Fruit fly (Drosophila melanogaster) Kc167 (cell line): ENCODE measurements around the gene Eig71Ej.

Source experiments
- Myc ChIP-seq: fragments of >200 bp; optimal IDR thresholded peaks from 2 replicates; lab custom pipeline; 2017; ENCODE audit warnings: missing external identifiers
- h ChIP-seq: fragments of >200 bp; optimal IDR thresholded peaks from 3 replicates; lab custom pipeline; 2018; ENCODE audit warnings: missing external identifiers
- insv ChIP-seq: fragments of >200 bp; optimal IDR thresholded peaks from 3 replicates; lab custom pipeline; 2018; ENCODE audit warnings: missing external identifiers
- psq ChIP-seq: fragments of >200 bp; optimal IDR thresholded peaks from 2 replicates; lab custom pipeline; 2017; ENCODE audit warnings: missing external identifiers
- ttk ChIP-seq: sonication (Bioruptor generic); optimal IDR thresholded peaks from 2 replicates; lab custom pipeline; 2017; ENCODE audit warnings: missing external identifiers

DNA sequence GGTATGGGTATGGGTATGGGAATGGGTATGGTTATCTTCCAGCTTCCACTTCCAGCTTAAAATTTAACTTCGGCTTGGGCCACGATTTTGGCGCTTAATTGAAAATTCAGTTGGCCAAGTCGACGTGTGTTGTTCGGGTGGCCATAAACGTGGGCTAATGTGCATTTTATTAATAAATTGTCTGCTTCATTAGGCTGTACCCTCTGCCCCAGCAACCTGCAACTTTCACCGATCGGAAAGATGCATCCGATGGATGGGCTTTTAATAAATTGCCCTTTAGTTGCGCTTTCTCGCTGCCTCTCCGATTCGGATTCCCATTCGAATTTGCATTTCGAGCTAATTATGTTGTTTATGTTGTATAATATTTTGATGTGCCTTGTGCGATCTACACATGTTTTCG, 34.4 kb upstream of the Eig71Ej start:
- TF ChIP-seq h (lab: Kevin White, UChicago) (no peak), Myc (lab: Kevin White, UChicago) (no peak), ttk (lab: Kevin White, UChicago) (no peak), psq (no peak), insv (no peak)
